Worm (Caenorhabditis elegans) whole organism, young adult: ENCODE data around the gene his-59.

ENCODE experiments used
- die-1 ChIP-seq: sonication (generic microtip); optimal IDR thresholded peaks from 2 replicates; lab custom pipeline; 2016; ENCODE audit warnings: missing genotype, mild to moderate bottlenecking, missing genetic modification characterization, missing compliant biosample characterization
- mxl-1 ChIP-seq: sonication (generic microtip); optimal IDR thresholded peaks from 2 replicates; lab custom pipeline; 2016; ENCODE audit warnings: missing genetic modification characterization, missing compliant biosample characterization
- somi-1 ChIP-seq: fragments of 200-800 bp; sonication (Bioruptor generic); optimal IDR thresholded peaks from 2 replicates; lab custom pipeline; 2018; ENCODE audit warnings: mild to moderate bottlenecking, missing genetic modification characterization, missing compliant biosample characterization
- unc-62 ChIP-seq: fragments of 150-350 bp; optimal IDR thresholded peaks from 2 replicates; lab custom pipeline; 2014; ENCODE audit warnings: missing biosample characterization, missing genetic modification reagents, missing genetic modification characterization

ce11 chrIV:7497750-7498149, 9.7 kb downstream of the his-59 start, which contains the start of gene egas-4:
- TF ChIP-seq die-1 (tag; lab: Kevin White, UChicago) (no peak), somi-1 (GFP tag; lab: Kevin White, UChicago) (no peak), mxl-1 (tag; lab: Kevin White, UChicago) (no peak), unc-62 (GFP tag; lab: Kevin White, UChicago) (no peak)
